Fruit fly (Drosophila melanogaster): ENCODE data around the gene nmdyn-D7.

DNA sequence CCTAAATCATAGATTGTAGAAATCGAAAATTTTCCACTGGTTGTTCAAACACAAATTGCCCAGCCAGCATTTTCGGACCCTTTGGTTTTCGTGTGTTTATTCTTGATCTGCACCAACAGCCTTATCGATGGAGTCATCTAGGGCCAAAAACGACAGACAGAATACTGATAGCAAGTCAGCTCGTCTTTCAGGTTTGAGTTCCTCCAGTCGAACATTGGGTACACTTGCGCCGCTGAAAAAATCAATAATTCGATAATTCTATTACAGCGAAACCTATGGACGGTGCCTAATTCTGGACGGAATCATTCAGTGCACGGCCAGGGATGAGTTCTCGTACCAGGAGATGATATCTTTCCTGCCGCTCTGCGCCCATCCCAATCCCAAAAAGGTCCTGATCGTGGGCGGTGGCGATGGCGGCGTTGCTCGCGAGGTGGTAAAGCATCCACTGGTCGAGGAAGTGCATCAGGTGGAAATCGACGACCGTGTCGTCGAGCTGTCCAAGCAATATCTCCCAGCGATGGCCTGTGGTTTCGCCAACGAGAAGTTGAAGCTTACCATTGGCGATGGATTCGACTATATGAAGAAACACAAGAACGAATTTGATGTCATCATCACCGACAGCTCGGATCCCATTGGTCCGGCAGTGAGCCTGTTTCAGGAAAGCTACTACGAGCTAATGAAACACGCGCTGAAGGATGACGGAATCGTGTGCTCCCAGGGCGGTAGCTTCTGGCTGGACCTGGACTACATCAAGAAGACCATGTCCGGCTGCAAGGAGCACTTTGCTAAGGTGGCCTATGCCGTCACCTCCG is 47.4 kb upstream of the nmdyn-D7 start:
- TF ChIP-seq CTCF (optimal IDR thresholded peaks at IDR 0.05) (no peak), CG8478 (optimal IDR thresholded peaks at IDR 0.05) (no peak)
